Worm (Caenorhabditis elegans) whole organism, late embryonic: ENCODE results near the gene nhr-19.

Experiments
- ahr-1 ChIP-seq: sonication (generic microtip); optimal IDR thresholded peaks from 2 replicates; lab custom pipeline; 2016; ENCODE audit warnings: missing genetic modification characterization, missing compliant biosample characterization
- sdc-2 ChIP-seq: sonication (generic microtip); optimal IDR thresholded peaks from 2 replicates; lab custom pipeline; 2016; ENCODE audit warnings: missing genotype, missing genetic modification characterization, missing compliant biosample characterization

ce11 chrII:9605336-9605735, at the start of gene nhr-19:
- no peak for TF ChIP-seq sdc-2 (tag; lab: Kevin White, UChicago)
- no peak for TF ChIP-seq ahr-1
